Worm (Caenorhabditis elegans): ENCODE data around the gene Y41E3.13.
A peak's percentile ranks its signal among the peaks of the same experiment; 100 is the strongest.

ce11 chrIV:15013517-15014085, 44.5 kb upstream of the Y41E3.13 start, which contains the start of gene Y41E3.7:
- TF ChIP-seq ztf-4 (tag; optimal IDR thresholded peaks at IDR 0.05) (no peak), nhr-237 (tag; optimal IDR thresholded peaks at IDR 0.05) (no peak), efl-1 (optimal IDR thresholded peaks at IDR 0.05) (peak; percentile 43 to 59), efl-1 (GFP tag; optimal IDR thresholded peaks at IDR 0.05 in 1 of 2) (peak; percentile 45 to 94), ceh-82 (tag; optimal IDR thresholded peaks at IDR 0.05) (no peak), snpc-4 (tag; optimal IDR thresholded peaks at IDR 0.05) (no peak), ama-1 (optimal IDR thresholded peaks at IDR 0.05) (no peak), nhr-47 (tag; optimal IDR thresholded peaks at IDR 0.05) (peak; percentile 18), nhr-77 (tag; optimal IDR thresholded peaks at IDR 0.05) (no peak)
